Worm (Caenorhabditis elegans): ENCODE measurements around the gene ZC132.11.

ZC132.11 gene

DNA sequence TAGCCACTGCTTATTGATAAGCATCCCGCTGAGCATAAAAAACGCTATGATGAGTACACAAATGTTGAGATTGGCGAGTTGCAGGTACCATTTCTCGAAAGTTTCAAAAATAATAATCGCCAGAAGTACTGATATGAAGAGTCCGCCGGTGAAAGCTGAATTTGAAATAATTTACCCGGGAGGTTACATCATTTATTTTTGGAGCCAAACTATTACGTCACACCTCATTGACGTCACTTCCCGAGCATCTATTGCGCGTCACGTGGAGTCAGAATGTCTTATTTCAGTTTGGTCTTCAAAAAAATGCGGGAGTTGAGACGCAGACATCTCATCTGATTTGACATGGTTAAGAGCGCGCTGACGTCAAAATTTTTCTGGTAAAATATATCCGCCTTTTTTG lies 32.3 kb upstream of the ZC132.11 start:
- TF ChIP-seq T22C8.4 (GFP tag; IDR thresholded peaks at IDR 0.05): no peak
- no peak for TF ChIP-seq med-1 (GFP tag; optimal IDR thresholded peaks at IDR 0.05; ENCODE audit: insufficient read depth)
- no peak for TF ChIP-seq ztf-23 (GFP tag; IDR thresholded peaks at IDR 0.05)
- TF ChIP-seq ref-1 (GFP tag; conservative IDR thresholded peaks at IDR 0.05): no peak
- no peak for TF ChIP-seq cog-1 (tag; optimal IDR thresholded peaks at IDR 0.05)
- no peak for TF ChIP-seq flt-1 (GFP tag; IDR thresholded peaks at IDR 0.05)
- TF ChIP-seq ztf-29 (GFP tag; IDR thresholded peaks at IDR 0.05): no peak
- TF ChIP-seq klf-2 (GFP tag; conservative IDR thresholded peaks at IDR 0.05): no peak
- no peak for TF ChIP-seq tab-1 (GFP tag; IDR thresholded peaks at IDR 0.05)

DNA sequence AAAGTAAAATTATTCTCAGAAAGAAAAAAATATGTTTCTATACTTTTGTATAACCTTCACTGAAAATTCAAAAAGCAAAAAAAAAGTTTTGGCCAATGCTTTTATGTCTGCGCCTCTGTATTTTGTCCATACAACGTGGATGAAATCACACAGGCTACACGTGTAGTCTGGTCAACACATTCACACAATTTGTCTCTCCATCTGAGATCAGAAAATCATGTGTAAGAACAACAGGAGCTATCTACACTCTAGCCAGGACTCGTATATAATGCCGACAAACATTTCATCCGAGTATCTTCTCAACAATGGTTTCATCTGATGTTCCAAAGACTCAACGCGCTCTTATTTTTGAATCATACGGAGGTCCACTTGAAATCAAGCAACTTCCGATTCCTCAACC lies 28.4 kb upstream of the ZC132.11 start, which contains the start of gene D2063.1:
Gene D2063.1, plus strand, starts transcription at position 281 of the 400 bp plus-strand sequence.
- no peak for TF ChIP-seq ztf-29 (GFP tag; IDR thresholded peaks at IDR 0.05)
- no peak for TF ChIP-seq med-1 (GFP tag; optimal IDR thresholded peaks at IDR 0.05; ENCODE audit: insufficient read depth)
- no peak for TF ChIP-seq flt-1 (GFP tag; IDR thresholded peaks at IDR 0.05)
- TF ChIP-seq cog-1 (tag; optimal IDR thresholded peaks at IDR 0.05): no peak

DNA sequence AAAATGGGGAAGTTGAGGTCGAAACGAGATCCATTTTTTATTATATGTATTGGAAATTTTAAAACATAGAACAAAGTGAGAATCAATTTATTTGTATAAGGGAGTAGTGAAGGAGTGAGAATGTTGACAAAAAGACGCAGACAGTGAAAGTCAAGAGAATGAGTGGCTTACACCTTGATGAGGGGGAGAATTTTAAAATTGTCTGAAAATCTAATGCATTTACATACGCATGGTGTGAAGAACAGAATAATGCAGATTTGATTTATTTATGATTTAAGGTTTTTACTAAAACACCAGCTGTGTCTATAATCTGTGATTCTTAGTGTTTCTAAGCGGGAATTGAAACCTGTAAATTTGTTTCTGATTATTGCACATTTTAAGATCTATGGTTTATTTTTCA lies 26.9 kb upstream of the ZC132.11 start, which contains the start of gene nhr-125:
Gene nhr-125, minus strand, starts transcription at position 101 of the 400 bp plus-strand sequence.
- no peak for TF ChIP-seq ztf-23 (GFP tag; IDR thresholded peaks at IDR 0.05)
- no peak for TF ChIP-seq T22C8.4 (GFP tag; IDR thresholded peaks at IDR 0.05)
- no peak for TF ChIP-seq cog-1 (tag; optimal IDR thresholded peaks at IDR 0.05)
- TF ChIP-seq med-1 (GFP tag; optimal IDR thresholded peaks at IDR 0.05; ENCODE audit: insufficient read depth): no peak
- TF ChIP-seq ref-1 (GFP tag; conservative IDR thresholded peaks at IDR 0.05): no peak

DNA sequence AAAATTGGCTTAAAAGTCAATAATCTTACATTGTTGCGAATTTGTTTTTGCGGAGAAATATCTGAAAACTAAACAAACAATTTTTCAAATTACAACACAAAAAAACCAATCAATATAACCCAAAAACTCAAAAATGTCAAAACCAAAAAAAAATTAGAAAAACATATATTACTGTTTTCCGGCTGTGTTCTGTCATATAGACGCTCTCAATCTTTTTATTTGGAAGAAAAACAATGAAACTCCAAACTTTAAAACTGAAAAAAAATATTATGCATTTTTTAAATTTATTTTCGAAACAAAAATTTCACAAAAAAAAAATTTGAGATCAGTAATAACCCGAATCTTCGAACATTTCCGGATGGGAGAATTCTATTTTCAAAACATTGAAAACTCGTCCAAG lies 24.2 kb upstream of the ZC132.11 start, which contains the start of gene R02D1.2:
Gene R02D1.2, minus strand, starts transcription at position 101 of the 400 bp plus-strand sequence.
- no peak for TF ChIP-seq T22C8.4 (GFP tag; IDR thresholded peaks at IDR 0.05)
- TF ChIP-seq ztf-29 (GFP tag; IDR thresholded peaks at IDR 0.05): no peak
- no peak for TF ChIP-seq cog-1 (tag; optimal IDR thresholded peaks at IDR 0.05)
- no peak for TF ChIP-seq tab-1 (GFP tag; IDR thresholded peaks at IDR 0.05)
- TF ChIP-seq ztf-23 (GFP tag; IDR thresholded peaks at IDR 0.05): no peak
- TF ChIP-seq flt-1 (GFP tag; IDR thresholded peaks at IDR 0.05): no peak
- TF ChIP-seq klf-2 (GFP tag; conservative IDR thresholded peaks at IDR 0.05): no peak
- no peak for TF ChIP-seq ref-1 (GFP tag; conservative IDR thresholded peaks at IDR 0.05)
- TF ChIP-seq med-1 (GFP tag; optimal IDR thresholded peaks at IDR 0.05; ENCODE audit: insufficient read depth): no peak

DNA sequence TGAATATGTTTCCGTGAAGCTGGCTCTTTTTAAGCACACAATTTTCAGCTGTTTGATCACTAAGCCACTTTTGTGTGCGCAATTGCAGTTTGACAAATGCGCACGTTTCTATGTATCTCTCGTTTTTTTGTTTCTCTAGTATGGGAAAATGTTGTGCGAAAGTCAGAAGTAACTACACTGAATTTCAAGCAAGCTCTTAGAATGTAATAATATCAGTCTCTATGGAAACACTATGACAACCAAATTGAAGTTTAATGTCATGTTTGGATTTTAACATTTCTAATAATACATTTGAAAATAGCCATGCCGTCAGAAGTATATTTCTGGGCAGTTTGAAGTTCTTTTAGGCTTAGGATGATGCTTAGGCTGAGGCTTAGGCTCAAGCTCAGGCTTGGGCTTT lies 21.4 kb upstream of the ZC132.11 start, which contains the start of gene ZC132.9:
Gene ZC132.9, minus strand, starts transcription at position 101 of the 400 bp plus-strand sequence.
- no peak for TF ChIP-seq ref-1 (GFP tag; conservative IDR thresholded peaks at IDR 0.05)
- TF ChIP-seq flt-1 (GFP tag; IDR thresholded peaks at IDR 0.05): no peak
- TF ChIP-seq tab-1 (GFP tag; IDR thresholded peaks at IDR 0.05): no peak
- TF ChIP-seq klf-2 (GFP tag; conservative IDR thresholded peaks at IDR 0.05): no peak
- TF ChIP-seq ztf-29 (GFP tag; IDR thresholded peaks at IDR 0.05): no peak

DNA sequence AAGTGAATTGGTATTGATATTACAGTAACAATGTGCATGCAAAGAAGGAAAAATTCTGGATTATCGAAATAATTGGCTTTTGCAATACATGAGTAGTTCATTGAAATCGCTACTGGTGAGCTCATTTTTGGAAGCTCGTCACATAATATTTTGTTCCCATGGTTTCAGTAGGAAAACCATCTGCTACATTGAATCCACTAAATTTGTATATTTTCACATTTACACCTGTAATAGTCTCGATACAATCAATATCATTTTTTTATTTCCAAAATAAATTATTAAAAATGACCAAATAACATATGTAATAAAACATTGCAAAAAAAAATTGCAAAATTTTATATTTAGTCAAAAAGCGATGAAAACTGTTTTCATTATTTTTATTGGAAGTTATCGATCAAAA lies 16.6 kb upstream of the ZC132.11 start, which contains the start of gene srh-192:
Gene srh-192, minus strand, starts transcription at position 101 of the 400 bp plus-strand sequence.
- no peak for TF ChIP-seq ztf-23 (GFP tag; IDR thresholded peaks at IDR 0.05)
- TF ChIP-seq flt-1 (GFP tag; IDR thresholded peaks at IDR 0.05): no peak
- no peak for TF ChIP-seq T22C8.4 (GFP tag; IDR thresholded peaks at IDR 0.05)
- TF ChIP-seq med-1 (GFP tag; optimal IDR thresholded peaks at IDR 0.05; ENCODE audit: insufficient read depth): no peak
- no peak for TF ChIP-seq klf-2 (GFP tag; conservative IDR thresholded peaks at IDR 0.05)
- no peak for TF ChIP-seq tab-1 (GFP tag; IDR thresholded peaks at IDR 0.05)
- TF ChIP-seq ref-1 (GFP tag; conservative IDR thresholded peaks at IDR 0.05): no peak
- TF ChIP-seq cog-1 (tag; optimal IDR thresholded peaks at IDR 0.05): no peak
- no peak for TF ChIP-seq ztf-29 (GFP tag; IDR thresholded peaks at IDR 0.05)

DNA sequence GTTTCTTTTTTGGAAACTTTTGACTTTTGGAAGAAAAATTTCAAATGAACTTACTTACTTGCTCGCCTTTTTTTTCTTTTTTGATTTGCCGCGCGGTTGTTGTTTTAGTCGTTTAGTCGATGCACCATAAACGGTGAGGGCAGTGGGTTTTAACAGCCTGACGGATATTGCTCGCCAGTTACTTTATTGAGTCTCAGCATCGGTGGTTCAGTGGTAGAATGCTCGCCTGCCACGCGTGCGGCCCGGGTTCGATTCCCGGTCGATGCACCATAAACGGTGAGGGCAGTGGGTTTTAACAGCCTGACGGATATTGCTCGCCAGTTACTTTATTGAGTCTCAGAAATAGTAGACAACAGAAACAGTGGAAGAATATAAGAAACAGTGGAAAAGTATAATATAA lies 11.9 kb upstream of the ZC132.11 start:
- peak; percentile 47; the same call in 1 of the 2 replicates for TF ChIP-seq flt-1 (GFP tag; IDR thresholded peaks at IDR 0.05)
- 0 out of 2 replicates have a peak, but pooled peaks have one; percentile 26 for TF ChIP-seq T22C8.4 (GFP tag; IDR thresholded peaks at IDR 0.05)

DNA sequence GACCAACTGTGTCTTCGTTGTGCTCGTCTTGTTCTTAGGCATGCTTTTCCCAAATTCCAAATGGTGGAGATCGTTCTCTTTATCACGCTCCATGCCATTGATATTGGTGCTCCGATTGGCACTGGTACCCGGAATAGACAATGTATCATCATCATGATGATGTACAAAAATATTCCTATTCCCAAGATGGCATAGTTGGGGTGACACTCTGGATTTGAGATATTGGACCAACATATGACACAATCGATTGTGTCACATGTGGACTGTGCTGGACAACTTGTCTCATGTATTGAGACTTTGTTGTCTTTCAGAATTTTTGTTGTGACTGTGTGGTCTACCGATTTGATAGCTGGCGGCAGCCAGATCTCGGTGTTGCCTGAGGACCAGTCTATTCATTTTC lies 5.8 kb upstream of the ZC132.11 start:
- TF ChIP-seq klf-2 (GFP tag; conservative IDR thresholded peaks at IDR 0.05): no peak
- TF ChIP-seq flt-1 (GFP tag; IDR thresholded peaks at IDR 0.05): no peak
- TF ChIP-seq ztf-23 (GFP tag; IDR thresholded peaks at IDR 0.05): no peak
- no peak for TF ChIP-seq T22C8.4 (GFP tag; IDR thresholded peaks at IDR 0.05)
- no peak for TF ChIP-seq ztf-29 (GFP tag; IDR thresholded peaks at IDR 0.05)
- no peak for TF ChIP-seq tab-1 (GFP tag; IDR thresholded peaks at IDR 0.05)
- TF ChIP-seq cog-1 (tag; optimal IDR thresholded peaks at IDR 0.05): no peak
- TF ChIP-seq med-1 (GFP tag; optimal IDR thresholded peaks at IDR 0.05; ENCODE audit: insufficient read depth): no peak
- no peak for TF ChIP-seq ref-1 (GFP tag; conservative IDR thresholded peaks at IDR 0.05)

DNA sequence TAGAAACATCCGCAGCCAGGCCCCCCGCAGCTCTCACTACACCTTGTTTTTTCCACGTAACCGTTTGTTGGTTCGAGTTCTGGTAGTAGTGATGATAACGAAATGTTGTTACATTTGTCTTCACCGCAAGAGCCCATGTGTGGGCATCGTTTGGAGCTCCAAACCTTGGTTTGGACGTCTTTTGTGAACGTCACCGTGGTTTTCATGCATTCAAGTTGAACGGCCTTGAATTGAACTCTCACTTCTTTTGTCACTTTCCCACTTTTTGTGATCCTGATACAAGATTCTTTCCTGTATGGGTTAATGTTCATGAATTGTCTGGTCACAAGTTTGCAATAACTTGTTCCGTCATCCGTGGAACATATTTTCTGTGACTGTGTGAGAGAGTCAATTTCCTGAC lies 5.3 kb upstream of the ZC132.11 start:
- no peak for TF ChIP-seq med-1 (GFP tag; optimal IDR thresholded peaks at IDR 0.05; ENCODE audit: insufficient read depth)
- no peak for TF ChIP-seq T22C8.4 (GFP tag; IDR thresholded peaks at IDR 0.05)
- no peak for TF ChIP-seq cog-1 (tag; optimal IDR thresholded peaks at IDR 0.05)
- TF ChIP-seq ztf-29 (GFP tag; IDR thresholded peaks at IDR 0.05): no peak
- TF ChIP-seq ztf-23 (GFP tag; IDR thresholded peaks at IDR 0.05): no peak

DNA sequence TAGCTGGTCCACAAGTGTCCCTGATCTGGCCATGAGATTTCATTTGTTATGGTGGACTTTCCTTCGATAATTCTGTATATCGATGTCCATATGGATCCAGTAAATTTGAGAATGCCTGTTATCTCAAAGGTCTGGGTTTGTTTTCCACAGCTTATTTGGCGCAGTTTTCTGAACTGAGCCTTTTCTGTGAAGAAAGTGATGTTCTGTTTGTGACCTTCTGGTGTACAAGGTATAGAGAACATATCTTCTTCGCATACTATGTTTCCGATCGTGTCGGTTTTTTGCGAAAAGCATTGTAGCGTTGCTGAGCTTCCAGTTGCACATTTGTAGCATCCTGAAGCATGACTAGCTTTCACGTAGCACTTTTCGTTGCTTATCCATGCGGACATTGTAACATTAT lies 4.4 kb upstream of the ZC132.11 start:
- no peak for TF ChIP-seq tab-1 (GFP tag; IDR thresholded peaks at IDR 0.05)
- TF ChIP-seq flt-1 (GFP tag; IDR thresholded peaks at IDR 0.05): no peak
- no peak for TF ChIP-seq klf-2 (GFP tag; conservative IDR thresholded peaks at IDR 0.05)
- TF ChIP-seq ztf-29 (GFP tag; IDR thresholded peaks at IDR 0.05): no peak
- TF ChIP-seq med-1 (GFP tag; optimal IDR thresholded peaks at IDR 0.05; ENCODE audit: insufficient read depth): no peak
- no peak for TF ChIP-seq T22C8.4 (GFP tag; IDR thresholded peaks at IDR 0.05)
- TF ChIP-seq ref-1 (GFP tag; conservative IDR thresholded peaks at IDR 0.05): no peak
- TF ChIP-seq cog-1 (tag; optimal IDR thresholded peaks at IDR 0.05): no peak
- no peak for TF ChIP-seq ztf-23 (GFP tag; IDR thresholded peaks at IDR 0.05)

Measured in whole organism, midembryonic.